Fruit fly (Drosophila melanogaster) S2 (cell line): Measurements from ENCODE around the gene CG12784.

Source experiments
- CG8478 ChIP-seq: fragments of >200 bp; optimal IDR thresholded peaks from 2 replicates; lab custom pipeline; 2018
- CTCF ChIP-seq, 2 experiments: fragments of >200 bp; optimal IDR thresholded peaks; 2 replicates each; lab custom pipeline; 2018

dm6 chr3R:15794258-15794727, 31.4 kb downstream of the CG12784 start:
- TF ChIP-seq CG8478 (lab: Kevin White, UChicago) (no peak), CTCF (optimal IDR thresholded peaks at IDR 0.05; lab: Kevin White, UChicago) (no peak)
